Worm (Caenorhabditis elegans): ENCODE data around the gene F23A7.8.

- TF ChIP-seq ztf-6 (GFP tag; IDR thresholded peaks at IDR 0.05) (no peak), nhr-27 (tag; optimal IDR thresholded peaks at IDR 0.05) (no peak), him-1 (tag; optimal IDR thresholded peaks at IDR 0.05) (no peak)
Measured at ce11 chrX:16210518-16210917, 2.7 kb upstream of the F23A7.8 start, which contains the start of gene R11.4.

Measured in whole organism, young adult.